Fruit fly (Drosophila melanogaster): ENCODE results near the gene Kdsr.

dm6 chr3R:25308228-25308627 is 45.9 kb upstream of the Kdsr start, which contains the start of gene CG10550:
- TF ChIP-seq CG4318 (GFP tag; optimal IDR thresholded peaks at IDR 0.05) (no peak), CG11294 (GFP tag; IDR thresholded peaks at IDR 0.05) (no peak), Hr39 (GFP tag; optimal IDR thresholded peaks at IDR 0.05) (no peak), CG15336 (GFP tag; IDR thresholded peaks at IDR 0.05) (no peak), Sox14 (GFP tag; optimal IDR thresholded peaks at IDR 0.05) (no peak), Met (GFP tag; optimal IDR thresholded peaks at IDR 0.05) (no peak), Lpt (GFP tag; optimal IDR thresholded peaks at IDR 0.05) (no peak), Sox102F (GFP tag; optimal IDR thresholded peaks at IDR 0.05) (no peak), CG3919 (GFP tag; optimal IDR thresholded peaks at IDR 0.05) (no peak), spab (GFP tag; optimal IDR thresholded peaks at IDR 0.05) (no peak), CG6854 (GFP tag; optimal IDR thresholded peaks at IDR 0.05) (no peak)

All from whole organism, prepupa.